Fruit fly (Drosophila melanogaster): Measurements from ENCODE around the gene Cpr76Bd.

The Cpr76Bd gene

DNA sequence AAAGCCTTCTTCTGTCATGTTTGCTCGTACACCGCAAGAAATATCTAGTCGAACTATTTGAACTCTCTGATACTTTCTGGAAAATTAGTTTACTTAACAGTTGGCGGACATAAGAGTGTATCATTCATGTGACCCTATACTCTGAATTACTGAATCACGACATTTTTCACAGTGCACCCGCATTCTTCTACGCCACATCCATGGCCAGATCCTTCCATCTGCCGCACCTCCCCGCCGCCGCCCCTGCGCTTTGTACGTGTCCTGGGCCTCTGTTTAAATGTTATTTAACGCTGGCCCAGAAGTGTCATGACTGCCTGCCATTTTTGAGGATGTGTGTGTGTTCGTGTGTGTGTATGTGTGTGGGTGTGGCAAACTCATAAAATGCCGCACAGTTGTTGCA is 19.9 kb upstream of the Cpr76Bd start:
- TF ChIP-seq CG14711 (tag; optimal IDR thresholded peaks at IDR 0.05) (no peak), CG7045 (GFP tag; optimal IDR thresholded peaks at IDR 0.05) (no peak), CG7101 (tag; optimal IDR thresholded peaks at IDR 0.05) (no peak), CG12768 (GFP tag; optimal IDR thresholded peaks at IDR 0.05) (no peak), tj (GFP tag; optimal IDR thresholded peaks at IDR 0.05) (no peak)

DNA sequence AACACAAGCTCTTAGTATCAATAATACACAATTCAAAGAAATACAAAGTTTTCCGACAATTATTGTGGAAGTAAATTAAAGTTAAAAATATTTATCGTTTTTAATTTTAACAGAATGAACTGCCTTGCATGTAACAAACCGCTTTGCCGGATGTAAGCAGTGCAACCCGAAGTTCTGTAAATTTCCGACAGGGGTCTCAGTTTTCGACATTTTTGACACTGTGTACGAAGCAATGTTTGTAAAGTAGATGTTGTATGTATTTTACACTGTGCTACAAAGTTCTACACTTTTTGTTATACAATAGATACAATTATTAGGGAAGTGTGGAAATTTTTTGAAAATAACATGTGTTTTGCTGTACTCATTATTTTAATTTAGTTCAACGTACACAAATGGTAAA is 16.0 kb upstream of the Cpr76Bd start:
- peak; percentile 51 for TF ChIP-seq CG7045 (GFP tag; optimal IDR thresholded peaks at IDR 0.05)
- no peak for TF ChIP-seq tj (GFP tag; optimal IDR thresholded peaks at IDR 0.05)
- TF ChIP-seq Mnt (GFP tag; optimal IDR thresholded peaks at IDR 0.05), result peak; percentile 8
- TF ChIP-seq CG12768 (GFP tag; optimal IDR thresholded peaks at IDR 0.05), result no peak
- TF ChIP-seq Hr96 (GFP tag; optimal IDR thresholded peaks at IDR 0.05), result peak; percentile 70
- no peak for TF ChIP-seq cic (GFP tag; optimal IDR thresholded peaks at IDR 0.05)
- no peak for TF ChIP-seq pad (GFP tag; optimal IDR thresholded peaks at IDR 0.05)
- TF ChIP-seq ovo (GFP tag; optimal IDR thresholded peaks at IDR 0.05), result peak; percentile 6
- TF ChIP-seq toe (GFP tag; optimal IDR thresholded peaks at IDR 0.05), result peak; percentile 51
- no peak for TF ChIP-seq kay (GFP tag; ENCODE audit: borderline replicate concordance)
- peak; percentile 2 for TF ChIP-seq CG33017 (tag; optimal IDR thresholded peaks at IDR 0.05)
- peak; percentile 46 for TF ChIP-seq CG5204 (GFP tag; optimal IDR thresholded peaks at IDR 0.05)
- TF ChIP-seq CG7101 (tag; optimal IDR thresholded peaks at IDR 0.05), result peak; percentile 54
- no peak for TF ChIP-seq cnc (optimal IDR thresholded peaks at IDR 0.05)
- TF ChIP-seq CG1620 (GFP tag; optimal IDR thresholded peaks at IDR 0.05), result no peak
- no peak for TF ChIP-seq Crg-1 (GFP tag; optimal IDR thresholded peaks at IDR 0.05)

DNA sequence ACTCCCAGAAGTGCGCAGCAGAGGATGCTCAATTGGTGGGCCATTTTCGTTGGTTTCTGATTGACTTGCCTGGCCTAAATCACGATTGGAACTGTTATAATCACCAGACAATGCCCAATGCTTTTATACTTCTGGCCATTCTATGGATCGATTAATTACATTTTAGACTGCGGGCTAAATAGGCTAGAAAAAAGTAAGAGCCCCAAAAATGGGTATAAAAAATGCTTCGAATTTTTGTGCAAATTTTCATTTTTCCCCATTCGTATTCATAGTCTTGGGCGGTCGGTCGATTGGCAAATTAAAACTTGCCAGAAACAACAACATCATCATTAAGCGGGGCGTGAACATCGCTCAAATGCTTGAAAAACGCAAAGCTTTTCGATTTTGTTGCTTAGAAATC is 14.3 kb upstream of the Cpr76Bd start, which contains the start of gene Cpr76Ba:
Gene Cpr76Ba, minus strand, starts transcription at position 101 of the 400 bp plus-strand sequence.
- TF ChIP-seq pad (GFP tag; optimal IDR thresholded peaks at IDR 0.05) (no peak), Hr96 (GFP tag; optimal IDR thresholded peaks at IDR 0.05) (no peak), bab1 (GFP tag; optimal IDR thresholded peaks at IDR 0.05) (no peak)

DNA sequence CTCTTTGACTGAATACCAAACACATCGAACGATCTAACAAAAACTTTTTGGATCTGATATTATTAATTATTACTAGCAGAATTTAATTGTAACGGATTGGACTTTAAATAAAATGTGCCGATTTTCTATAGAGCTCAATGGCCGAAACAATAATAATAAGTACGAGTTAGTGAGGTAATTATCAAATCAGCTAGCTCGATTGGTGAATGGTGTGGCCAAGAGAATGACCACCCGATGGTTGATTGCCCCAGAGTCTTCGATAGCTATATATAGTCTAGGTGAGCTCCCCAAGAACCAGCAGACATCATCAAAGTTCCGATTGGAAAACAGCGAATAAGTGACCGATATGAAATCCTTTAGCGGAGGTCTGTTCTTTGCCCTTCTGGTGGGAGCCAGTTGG is 13.2 kb upstream of the Cpr76Bd start, which contains the start of gene Cpr76Bb:
Gene Cpr76Bb, plus strand, starts transcription at position 301 of the 400 bp plus-strand sequence.
- TF ChIP-seq CG1620 (GFP tag; optimal IDR thresholded peaks at IDR 0.05) (no peak), ovo (GFP tag; optimal IDR thresholded peaks at IDR 0.05) (no peak), Hr96 (GFP tag; optimal IDR thresholded peaks at IDR 0.05) (no peak), tj (GFP tag; optimal IDR thresholded peaks at IDR 0.05) (no peak), CG5204 (GFP tag; optimal IDR thresholded peaks at IDR 0.05) (no peak), CG12768 (GFP tag; optimal IDR thresholded peaks at IDR 0.05) (no peak), toe (GFP tag; optimal IDR thresholded peaks at IDR 0.05) (no peak), pad (GFP tag; optimal IDR thresholded peaks at IDR 0.05) (no peak), cic (GFP tag; optimal IDR thresholded peaks at IDR 0.05) (no peak), CG33017 (tag; optimal IDR thresholded peaks at IDR 0.05) (no peak), CG14711 (tag; optimal IDR thresholded peaks at IDR 0.05) (no peak), Clk (GFP tag; optimal IDR thresholded peaks at IDR 0.05) (no peak), kay (GFP tag; ENCODE audit: borderline replicate concordance) (no peak)

DNA sequence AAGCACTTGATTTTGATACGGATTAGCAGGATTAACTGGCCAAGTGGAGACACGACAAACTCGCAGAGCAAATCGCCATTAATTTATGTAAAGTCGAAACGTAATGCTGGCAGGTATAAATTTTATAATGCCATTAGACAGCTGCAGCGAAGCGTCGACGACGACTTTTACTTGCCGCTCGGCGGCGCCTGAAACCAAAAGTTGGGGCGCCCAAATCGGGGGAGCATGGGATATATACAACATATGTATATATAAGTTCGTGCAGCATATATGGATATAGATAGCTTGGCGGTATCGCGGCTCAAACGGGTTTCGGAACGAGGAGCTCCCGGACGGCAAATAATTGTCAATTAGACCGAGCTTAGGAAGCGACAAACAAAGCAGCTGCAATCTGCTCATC is 11.9 kb upstream of the Cpr76Bd start, which contains the start of gene Cpr76Bc:
Gene Cpr76Bc, plus strand, starts transcription at position 301 of the 400 bp plus-strand sequence.
- TF ChIP-seq cnc (optimal IDR thresholded peaks at IDR 0.05), result no peak
- no peak for TF ChIP-seq CG5204 (GFP tag; optimal IDR thresholded peaks at IDR 0.05)
- TF ChIP-seq Clk (GFP tag; optimal IDR thresholded peaks at IDR 0.05), result no peak
- no peak for TF ChIP-seq Crg-1 (GFP tag; optimal IDR thresholded peaks at IDR 0.05)

DNA sequence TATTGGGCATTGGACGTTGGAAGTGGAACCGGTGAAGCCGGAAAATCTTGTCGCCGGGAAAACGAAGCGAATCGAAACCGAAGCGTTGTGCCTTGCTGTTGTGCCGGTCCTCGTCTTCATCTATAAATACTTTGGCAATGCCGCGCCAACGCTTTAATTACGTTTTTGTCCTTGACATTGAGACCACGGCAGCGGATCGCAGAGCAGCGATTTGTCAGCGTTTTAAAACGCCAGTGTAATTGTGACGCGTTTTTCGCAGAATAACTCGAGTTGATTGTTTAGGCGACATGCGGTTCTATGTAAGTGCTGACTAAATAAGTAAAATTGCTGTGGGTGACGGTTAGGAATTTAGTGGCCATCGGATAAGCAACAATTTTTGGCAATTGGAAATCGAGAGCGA is 11.4 kb upstream of the Cpr76Bd start:
- TF ChIP-seq CG7101 (tag; optimal IDR thresholded peaks at IDR 0.05), result no peak

DNA sequence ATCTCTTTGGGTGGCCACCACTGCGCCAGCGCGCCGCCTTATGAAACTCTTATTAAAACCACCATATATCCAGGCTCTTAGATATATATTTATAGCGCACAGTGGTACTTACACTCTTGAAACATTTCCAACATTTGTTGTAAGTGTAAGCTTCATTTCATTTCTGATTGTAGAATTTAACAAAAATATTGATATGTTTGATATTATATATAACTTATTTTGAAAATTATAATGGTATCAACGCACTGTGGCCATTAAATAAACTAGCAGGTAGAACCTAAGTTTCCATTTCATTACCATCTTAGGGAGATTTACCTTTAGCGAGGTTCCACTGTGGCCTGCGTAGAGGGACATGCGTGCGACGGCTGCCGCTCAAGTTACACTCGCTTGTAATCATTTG is 7.9 kb upstream of the Cpr76Bd start:
- no peak for TF ChIP-seq cic (GFP tag; optimal IDR thresholded peaks at IDR 0.05)

DNA sequence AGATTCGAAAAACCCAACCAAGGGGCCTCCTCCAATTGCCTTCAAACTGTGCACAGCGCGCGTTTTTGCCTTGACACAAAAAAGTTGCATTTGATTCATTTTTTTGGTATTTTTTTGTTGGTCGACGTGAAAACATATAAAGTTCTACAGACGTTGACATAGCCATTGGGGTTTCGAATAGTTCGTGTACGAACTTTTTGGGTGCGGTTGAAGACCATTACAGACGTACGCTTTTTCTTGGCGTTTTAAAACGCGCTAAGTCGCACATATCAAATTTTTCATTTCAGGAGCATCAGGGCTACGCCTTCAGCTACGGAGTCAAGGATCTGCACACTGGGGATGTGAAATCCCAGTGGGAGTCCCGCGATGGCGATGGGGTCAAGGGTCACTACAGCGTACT is 6.8 kb upstream of the Cpr76Bd start:
- TF ChIP-seq CG1620 (GFP tag; optimal IDR thresholded peaks at IDR 0.05) (no peak), kay (GFP tag; ENCODE audit: borderline replicate concordance) (no peak), CG5204 (GFP tag; optimal IDR thresholded peaks at IDR 0.05) (no peak), Mnt (GFP tag; optimal IDR thresholded peaks at IDR 0.05) (no peak), CG7101 (tag; optimal IDR thresholded peaks at IDR 0.05) (no peak), Hr96 (GFP tag; optimal IDR thresholded peaks at IDR 0.05) (no peak), ovo (GFP tag; optimal IDR thresholded peaks at IDR 0.05) (no peak), CG7045 (GFP tag; optimal IDR thresholded peaks at IDR 0.05) (no peak)

DNA sequence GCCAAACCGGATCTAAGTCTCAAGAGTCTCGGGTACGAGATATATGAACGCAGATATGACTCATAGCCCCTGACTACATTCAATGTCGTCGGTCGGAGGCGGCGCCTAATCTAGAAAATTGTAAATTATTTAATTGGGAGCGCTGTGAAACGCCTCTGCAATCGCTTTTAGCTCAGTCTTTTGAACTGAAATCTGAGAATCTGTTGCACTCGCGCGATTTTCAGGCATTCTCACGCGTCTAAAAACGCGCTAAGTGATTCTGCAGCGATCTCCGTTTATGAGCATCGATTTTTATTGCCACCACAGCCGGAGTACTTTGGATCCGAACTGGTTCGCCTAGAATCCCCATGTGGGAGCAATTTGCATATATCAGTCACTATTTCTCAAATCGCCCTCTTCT is 4.0 kb upstream of the Cpr76Bd start:
- TF ChIP-seq pad (GFP tag; optimal IDR thresholded peaks at IDR 0.05), result no peak
